Worm (Caenorhabditis elegans) whole organism, L4 larva: ENCODE measurements around the gene nlp-30.

ENCODE experiments used
- ZK337.2 ChIP-seq: fragments of 200-800 bp; sonication (Bioruptor generic); IDR thresholded peaks from 2 replicates; pipeline ENCODE4 v1.3.6; 2022; ENCODE audit warnings: missing genetic modification reagents, missing genetic modification characterization, missing compliant biosample characterization
- aha-1 ChIP-seq: fragments of 150-350 bp; peaks from one replicate; lab custom pipeline; 2014; ENCODE audit warnings: missing biosample characterization, missing genetic modification characterization
- ama-1 ChIP-seq: fragments of 150-350 bp; optimal IDR thresholded peaks from 2 replicates; lab custom pipeline; 2014; ENCODE audit warnings: inconsistent platforms, mixed read lengths
- ceh-32 ChIP-seq: sonication (generic microtip); optimal IDR thresholded peaks from 2 replicates; lab custom pipeline; 2016; ENCODE audit warnings: mild to moderate bottlenecking, missing genetic modification characterization, missing compliant biosample characterization; ENCODE audit not compliant: poor library complexity
- ceh-62 ChIP-seq: sonication (generic microtip); optimal IDR thresholded peaks from 2 replicates; lab custom pipeline; 2017; ENCODE audit warnings: missing biosample characterization, missing genetic modification characterization
- ceh-82 ChIP-seq: sonication (generic microtip); optimal IDR thresholded peaks from 2 replicates; lab custom pipeline; 2017; ENCODE audit warnings: missing biosample characterization, missing genetic modification characterization
- daf-16 ChIP-seq, 3 experiments: sonication (generic microtip); optimal IDR thresholded peaks; 2 replicates each; lab custom pipeline; 2016 to 2017; ENCODE audit warnings: missing genetic modification characterization in 3 of 3, missing genetic modification reagents in 3 of 3, mild to moderate bottlenecking in 2 of 3, missing compliant biosample characterization in 2 of 3, missing biosample characterization in 1 of 3, moderate library complexity in 1 of 3
- dmd-6 ChIP-seq: fragments of 200-800 bp; sonication (Bioruptor generic); IDR thresholded peaks from 2 replicates; pipeline ENCODE4 v1.3.6; 2022; ENCODE audit warnings: missing genetic modification reagents, missing genetic modification characterization, missing compliant biosample characterization
- dpl-1 ChIP-seq: fragments of 150-350 bp; optimal IDR thresholded peaks from 2 replicates; lab custom pipeline; 2014; ENCODE audit warnings: missing biosample characterization, missing genetic modification reagents, missing genetic modification characterization
- dve-1 ChIP-seq: sonication (generic microtip); optimal IDR thresholded peaks from 2 replicates; lab custom pipeline; 2017; ENCODE audit warnings: antibody characterized with exemption, mild to moderate bottlenecking, missing genetic modification characterization, missing compliant biosample characterization; ENCODE audit not compliant: insufficient read depth
- gei-8 ChIP-seq: fragments of 200-800 bp; sonication (Bioruptor generic); optimal IDR thresholded peaks from 2 replicates; lab custom pipeline; 2018; ENCODE audit warnings: mild to moderate bottlenecking, missing genetic modification characterization, missing compliant biosample characterization
- lin-29 ChIP-seq: fragments of 200-800 bp; sonication (Bioruptor generic); IDR thresholded peaks from 2 replicates; pipeline ENCODE4 v1.3.6; 2022; ENCODE audit warnings: missing genetic modification reagents, missing genetic modification characterization, missing compliant biosample characterization
- nhr-11 ChIP-seq: fragments of 150-350 bp; optimal IDR thresholded peaks from 2 replicates; lab custom pipeline; 2014; ENCODE audit warnings: missing biosample characterization, missing genetic modification characterization
- nhr-28 ChIP-seq: fragments of 150-350 bp; optimal IDR thresholded peaks from 2 replicates; lab custom pipeline; 2014; ENCODE audit warnings: missing biosample characterization, missing genetic modification characterization
- nhr-48 ChIP-seq: sonication (generic microtip); optimal IDR thresholded peaks from 2 replicates; lab custom pipeline; 2016; ENCODE audit warnings: mild to moderate bottlenecking, missing genetic modification characterization, missing compliant biosample characterization
- pqm-1 ChIP-seq: sonication (generic microtip); optimal IDR thresholded peaks from 2 replicates; lab custom pipeline; 2017; ENCODE audit warnings: missing biosample characterization, missing genetic modification characterization
- set-16 ChIP-seq: fragments of 200-800 bp; sonication (Bioruptor generic); IDR thresholded peaks from 2 replicates; pipeline ENCODE4 v1.3.6; 2022; ENCODE audit warnings: missing genetic modification reagents, missing genetic modification characterization, missing compliant biosample characterization
- tra-1 ChIP-seq: fragments of 200-800 bp; sonication (Bioruptor generic); IDR thresholded peaks from 2 replicates; pipeline ENCODE4 v1.3.6; 2022; ENCODE audit warnings: missing genetic modification reagents, missing genetic modification characterization, missing compliant biosample characterization
- unc-39 ChIP-seq: sonication (generic microtip); optimal IDR thresholded peaks from 2 replicates; lab custom pipeline; 2017; ENCODE audit warnings: missing biosample characterization, missing genetic modification characterization
- unc-62 ChIP-seq, 3 experiments: fragments of 150-350 bp in 1 of 3; sonication (generic microtip); optimal IDR thresholded peaks in 2 of 3; peaks in 1 of 3; 1 replicate in 1 of 3; 2 replicates in 2 of 3; lab custom pipeline; 2014 to 2017; ENCODE audit warnings: missing biosample characterization in 3 of 3, missing genetic modification characterization in 3 of 3, missing genetic modification reagents in 3 of 3, missing genotype in 1 of 3
- zag-1 ChIP-seq: fragments of 150-350 bp; optimal IDR thresholded peaks from 2 replicates; lab custom pipeline; 2014; ENCODE audit warnings: missing biosample characterization, missing genetic modification characterization
- zfp-3 ChIP-seq: fragments of 200-800 bp; sonication (Bioruptor generic); conservative IDR thresholded peaks from 2 replicates; pipeline ENCODE4 v1.3.6; 2022; ENCODE audit warnings: missing genetic modification reagents, missing genetic modification characterization, missing compliant biosample characterization
- ztf-7 ChIP-seq: fragments of 150-350 bp; optimal IDR thresholded peaks from 2 replicates; lab custom pipeline; 2014; ENCODE audit warnings: missing biosample characterization, missing genetic modification characterization

nlp-30 gene

DNA sequence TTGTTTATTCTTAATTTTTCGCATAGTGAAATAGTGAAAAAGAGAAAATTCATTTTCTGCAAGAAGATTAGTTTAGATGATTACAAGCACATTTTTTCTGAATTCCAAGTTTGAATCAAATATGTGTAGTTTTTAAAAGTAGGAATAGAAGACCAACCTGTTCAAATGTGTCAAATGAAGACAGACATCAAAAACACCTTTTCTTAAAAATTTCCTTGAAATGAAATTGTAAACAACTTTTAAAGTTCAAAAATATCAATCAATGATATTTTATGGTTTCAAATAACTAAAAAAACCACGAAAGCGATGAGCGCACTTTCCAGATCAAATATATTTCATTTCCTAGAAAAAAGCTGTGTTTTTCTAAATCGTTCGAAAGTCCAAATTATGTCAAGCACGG is at the start of gene nlp-30:
Gene nlp-30, plus strand, starts transcription at position 301 of the 400 bp plus-strand sequence.
- TF ChIP-seq unc-62 (GFP tag; optimal IDR thresholded peaks at IDR 0.05 in 1 of 2; lab: Kevin White, UChicago) (peak in 1 of 2 experiments; percentile 62), unc-62 (tag; optimal IDR thresholded peaks at IDR 0.05; lab: Kevin White, UChicago) (no peak), ceh-32 (tag; lab: Kevin White, UChicago) (no peak), unc-39 (no peak)

ce11 chrV:3935892-3936478 is 45.8 kb upstream of the nlp-30 start, which contains the start of gene cyp-35A5:
Gene cyp-35A5 (plus strand): TSS chrV:3936326.
- TF ChIP-seq tra-1 (GFP tag; lab: Robert Waterston, UW) (no peak), nhr-28 (tag; lab: Kevin White, UChicago) (peak; percentile 86), ztf-7 (tag; lab: Kevin White, UChicago) (no peak), ZK337.2 (GFP tag; lab: Robert Waterston, UW) (no peak), dpl-1 (GFP tag; lab: Kevin White, UChicago) (no peak), dmd-6 (GFP tag; lab: Robert Waterston, UW) (0 out of 2 replicates have a peak, but pooled peaks have one; percentile 34), pqm-1 (tag; lab: Kevin White, UChicago) (peak; percentile 7)

ce11 chrV:3938789-3939188 is 43.0 kb upstream of the nlp-30 start, which contains the start of gene cyp-35B1:
Gene cyp-35B1 (plus strand): TSS chrV:3939032.
- TF ChIP-seq daf-16 (GFP tag; optimal IDR thresholded peaks at IDR 0.05; lab: Kevin White, UChicago) (no peak), daf-16 (tag; optimal IDR thresholded peaks at IDR 0.05; lab: Kevin White, UChicago) (peak; percentile 68), nhr-28 (tag; lab: Kevin White, UChicago) (peak; percentile 92), pqm-1 (tag; lab: Kevin White, UChicago) (no peak)

ce11 chrV:3941860-3942259 is 39.9 kb upstream of the nlp-30 start, which contains the start of gene cyp-35B2:
Gene cyp-35B2 (plus strand): TSS chrV:3942160.
- no peak for TF ChIP-seq set-16 (GFP tag; lab: Robert Waterston, UW)
- peak; percentile 34 for TF ChIP-seq nhr-28 (tag; lab: Kevin White, UChicago)

DNA sequence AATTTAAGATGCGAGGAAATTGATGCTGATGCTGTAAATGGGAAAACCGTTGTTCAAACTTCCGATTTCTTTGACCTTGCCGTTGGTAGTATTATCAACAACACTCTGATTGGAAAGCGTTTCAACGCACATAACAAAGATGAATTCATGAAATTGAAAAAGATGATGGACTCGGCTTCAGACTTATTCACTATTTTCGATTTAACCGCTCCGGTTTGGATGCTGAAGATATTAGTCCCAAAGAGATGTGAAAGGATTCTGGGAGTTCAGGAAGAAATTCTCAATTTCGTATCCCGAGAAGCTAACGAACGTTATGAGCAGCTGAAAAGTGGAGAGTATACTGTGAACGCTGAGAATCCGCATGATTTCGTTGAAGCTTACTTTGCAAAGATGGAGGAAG is 38.4 kb upstream of the nlp-30 start:
- TF ChIP-seq gei-8 (GFP tag; lab: Kevin White, UChicago): no peak
- no peak for TF ChIP-seq ama-1 (lab: Kevin White, UChicago)
- TF ChIP-seq nhr-28 (tag; lab: Kevin White, UChicago): no peak
- TF ChIP-seq aha-1 (tag; lab: Kevin White, UChicago): peak; percentile 97

DNA sequence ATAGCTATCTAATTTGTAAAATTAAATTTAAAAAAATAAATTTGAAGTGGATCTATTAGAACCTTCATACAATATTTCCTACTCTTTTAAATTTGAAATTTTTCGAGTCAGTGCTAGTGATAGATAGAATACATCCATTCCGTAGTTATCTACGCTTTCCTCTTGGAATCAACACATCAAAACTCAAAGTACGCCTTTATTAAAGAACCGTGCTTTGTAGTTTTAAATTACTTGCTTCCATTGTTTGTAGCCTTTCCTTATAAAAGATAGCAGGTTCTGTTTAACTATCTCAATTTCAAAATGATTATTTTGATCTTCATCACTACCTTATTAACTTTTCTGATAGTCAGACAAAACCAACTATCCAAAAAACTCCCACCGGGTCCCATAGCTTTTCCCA is 36.7 kb upstream of the nlp-30 start, which contains the start of gene cyp-35B3:
Gene cyp-35B3, plus strand, starts transcription at position 301 of the 400 bp plus-strand sequence.
- TF ChIP-seq nhr-11 (tag; lab: Kevin White, UChicago) (no peak), ceh-62 (tag; lab: Kevin White, UChicago) (no peak), tra-1 (GFP tag; lab: Robert Waterston, UW) (no peak), zag-1 (tag; lab: Kevin White, UChicago) (no peak), ceh-82 (tag; lab: Kevin White, UChicago) (no peak), ama-1 (lab: Kevin White, UChicago) (no peak), ztf-7 (tag; lab: Kevin White, UChicago) (no peak), zfp-3 (no peak)

ce11 chrV:3949723-3950122 is 32.1 kb upstream of the nlp-30 start, which contains the start of gene dach-1:
Gene dach-1 (plus strand): TSS chrV:3950023.
- no peak for TF ChIP-seq lin-29 (GFP tag; lab: Robert Waterston, UW)
- peak; percentile 65 for TF ChIP-seq aha-1 (tag; lab: Kevin White, UChicago)
- TF ChIP-seq zag-1 (tag; lab: Kevin White, UChicago): no peak
- no peak for TF ChIP-seq nhr-48
- no peak for TF ChIP-seq daf-16 (GFP tag; optimal IDR thresholded peaks at IDR 0.05; lab: Kevin White, UChicago)
- TF ChIP-seq daf-16 (tag; optimal IDR thresholded peaks at IDR 0.05; lab: Kevin White, UChicago): peak; percentile 66
- TF ChIP-seq dve-1 (tag; lab: Kevin White, UChicago): no peak
- TF ChIP-seq, all 104 proteins: peak for 2
